Worm (Caenorhabditis elegans): ENCODE data around the gene lgc-9.

ce11 chrIV:3453346-3453745 is 37.9 kb downstream of the lgc-9 start, which contains the start of gene srz-23:
- no peak for TF ChIP-seq attf-5 (GFP tag; optimal IDR thresholded peaks at IDR 0.05)
- no peak for TF ChIP-seq fkh-3 (tag; optimal IDR thresholded peaks at IDR 0.05)
- no peak for TF ChIP-seq ama-1 (optimal IDR thresholded peaks at IDR 0.05)
- no peak for TF ChIP-seq ama-1 (GFP tag; optimal IDR thresholded peaks at IDR 0.05)
- no peak for TF ChIP-seq nhr-179 (tag; optimal IDR thresholded peaks at IDR 0.05)

Data from whole organism, young adult.